Fruit fly (Drosophila melanogaster) S2 (cell line): ENCODE results near the gene Gr22a.

Source experiments
- CG8478 ChIP-seq: fragments of >200 bp; optimal IDR thresholded peaks from 2 replicates; lab custom pipeline; 2018
- CTCF ChIP-seq, 2 experiments: fragments of >200 bp; optimal IDR thresholded peaks; 2 replicates each; lab custom pipeline; 2018

- TF ChIP-seq CTCF (optimal IDR thresholded peaks at IDR 0.05; lab: Kevin White, UChicago): no peak
- no peak for TF ChIP-seq CG8478 (lab: Kevin White, UChicago)
Measured at dm6 chr2L:1837717-1838368, 43.1 kb upstream of the Gr22a start.
